Fruit fly (Drosophila melanogaster) whole organism, embryonic: ENCODE measurements around the gene CG42393.
A peak's percentile ranks its signal among the peaks of the same experiment; 100 is the strongest.

ENCODE experiments used
- Antp ChIP-seq: fragments of 200-800 bp; sonication (Bioruptor generic); optimal IDR thresholded peaks from 3 replicates; lab custom pipeline; 2016; ENCODE audit warnings: missing biosample characterization, missing genetic modification characterization
- Awh ChIP-seq: fragments of 200-800 bp; sonication (Bioruptor generic); IDR thresholded peaks from 2 replicates; pipeline ENCODE4, ENCODE4 v1.3.6; 2022; ENCODE audit warnings: missing biosample characterization, missing genetic modification characterization
- B-H1 ChIP-seq: fragments of 200-800 bp; sonication (Bioruptor generic); IDR thresholded peaks from 3 replicates; pipeline ENCODE4 v1.3.6; 2022; ENCODE audit warnings: missing biosample characterization, missing genetic modification characterization
- BEAF-32 ChIP-seq: fragments of 200-800 bp; sonication (Bioruptor generic); optimal IDR thresholded peaks from 3 replicates; lab custom pipeline; 2017; ENCODE audit warnings: missing biosample characterization, missing genetic modification characterization, mild to moderate bottlenecking, moderate library complexity, missing genetic modification reagents
- Blimp-1 ChIP-seq: fragments of 200-800 bp; sonication (Bioruptor generic); optimal IDR thresholded peaks from 3 replicates; lab custom pipeline; 2018; ENCODE audit warnings: missing biosample characterization, missing genetic modification characterization, mild to moderate bottlenecking, moderate library complexity, missing genetic modification reagents
- Bteb2 ChIP-seq: fragments of 200-800 bp; sonication (Bioruptor generic); optimal IDR thresholded peaks from 2 replicates; lab custom pipeline; 2016; ENCODE audit warnings: missing biosample characterization, missing genetic modification characterization
- CG10654 ChIP-seq: fragments of 200-800 bp; sonication (Bioruptor generic); optimal IDR thresholded peaks from 2 replicates; lab custom pipeline; 2016; ENCODE audit warnings: missing biosample characterization, missing genetic modification characterization
- CG11723 ChIP-seq: fragments of 200-800 bp; sonication (Bioruptor generic); optimal IDR thresholded peaks from 2 replicates; lab custom pipeline; 2017; ENCODE audit warnings: missing biosample characterization, mild to moderate bottlenecking, missing genetic modification characterization
- CG12942 ChIP-seq: fragments of 200-800 bp; sonication (Bioruptor generic); optimal IDR thresholded peaks from 3 replicates; lab custom pipeline; 2016; ENCODE audit warnings: missing biosample characterization, missing genetic modification characterization
- CG13287 ChIP-seq: fragments of 200-800 bp; sonication (Bioruptor generic); IDR thresholded peaks from 2 replicates; pipeline ENCODE4 v1.3.6; 2022; ENCODE audit warnings: missing biosample characterization, missing genetic modification characterization; ENCODE audit not compliant: partially characterized antibody
- CG13894 ChIP-seq: fragments of 200-800 bp; sonication (Bioruptor generic); optimal IDR thresholded peaks from 3 replicates; lab custom pipeline; 2018; ENCODE audit warnings: missing biosample characterization, mild to moderate bottlenecking, missing genetic modification characterization, moderate library complexity
- CG1529 ChIP-seq: fragments of 200-800 bp; sonication (Bioruptor generic); optimal IDR thresholded peaks from 3 replicates; lab custom pipeline; 2018; ENCODE audit warnings: missing biosample characterization, missing genetic modification characterization
- CG16863 ChIP-seq: fragments of 200-800 bp; sonication (Bioruptor generic); optimal IDR thresholded peaks from 3 replicates; lab custom pipeline; 2016; ENCODE audit warnings: missing biosample characterization, missing genetic modification characterization
- CG17361 ChIP-seq: fragments of 200-800 bp; sonication (Bioruptor generic); IDR thresholded peaks from 3 replicates; pipeline ENCODE4 v1.3.6; 2022; ENCODE audit warnings: missing biosample characterization, missing genetic modification characterization
- CG2202 ChIP-seq: fragments of 200-800 bp; sonication (Bioruptor generic); optimal IDR thresholded peaks from 2 replicates; lab custom pipeline; 2018; ENCODE audit warnings: missing biosample characterization, mild to moderate bottlenecking, missing genetic modification characterization
- CG2678 ChIP-seq: fragments of 200-800 bp; sonication (Bioruptor generic); optimal IDR thresholded peaks from 3 replicates; lab custom pipeline; 2019; ENCODE audit warnings: missing biosample characterization, mild to moderate bottlenecking, missing genetic modification characterization, moderate library complexity
- CG3281 ChIP-seq: fragments of 200-800 bp; sonication (Bioruptor generic); optimal IDR thresholded peaks from 3 replicates; lab custom pipeline; 2017; ENCODE audit warnings: missing biosample characterization, mild to moderate bottlenecking, missing genetic modification characterization
- CG6654 ChIP-seq: fragments of 200-800 bp; sonication (Bioruptor generic); optimal IDR thresholded peaks from 2 replicates; lab custom pipeline; 2017; ENCODE audit warnings: missing biosample characterization, mild to moderate bottlenecking, missing genetic modification characterization
- CG6854 ChIP-seq: fragments of 200-800 bp; sonication (Bioruptor generic); optimal IDR thresholded peaks from 3 replicates; lab custom pipeline; 2017; ENCODE audit warnings: missing biosample characterization, mild to moderate bottlenecking, missing genetic modification characterization
- CG7357 ChIP-seq: fragments of 200-800 bp; sonication (Bioruptor generic); IDR thresholded peaks from 3 replicates; pipeline ENCODE4 v1.3.6; 2022; ENCODE audit warnings: missing biosample characterization, missing genetic modification characterization
- Doc2 ChIP-seq: fragments of 200-800 bp; sonication (Bioruptor generic); IDR thresholded peaks from 2 replicates; pipeline ENCODE4 v1.3.6; 2022; ENCODE audit warnings: missing biosample characterization, missing genetic modification characterization
- Dp ChIP-seq: fragments of 200-800 bp; sonication (Bioruptor generic); optimal IDR thresholded peaks from 2 replicates; lab custom pipeline; 2018; ENCODE audit warnings: missing biosample characterization, mild to moderate bottlenecking, missing genetic modification characterization, moderate library complexity
- Drgx ChIP-seq: fragments of 200-800 bp; sonication (Bioruptor generic); IDR thresholded peaks from 2 replicates; pipeline ENCODE4 v1.3.6; 2022; ENCODE audit warnings: missing biosample characterization, missing genetic modification characterization
- Eip74EF ChIP-seq, 2 experiments: fragments of 200-800 bp in 1 of 2; fragments of >200 bp in 1 of 2; sonication (Bioruptor generic) in 1 of 2; optimal IDR thresholded peaks; 2 replicates each; lab custom pipeline; 2017 to 2019; ENCODE audit warnings: missing biosample characterization in 2 of 2, missing genetic modification characterization in 2 of 2, mild to moderate bottlenecking in 1 of 2, moderate library complexity in 1 of 2
- H15 ChIP-seq: fragments of 200-800 bp; sonication (Bioruptor generic); IDR thresholded peaks from 3 replicates; pipeline ENCODE4 v1.3.6; 2022; ENCODE audit warnings: missing biosample characterization, missing genetic modification characterization
- Mrtf ChIP-seq: fragments of 200-800 bp; sonication (Bioruptor generic); IDR thresholded peaks from 3 replicates; pipeline ENCODE4 v1.3.6; 2022; ENCODE audit warnings: missing biosample characterization, missing genetic modification characterization
- Sox102F ChIP-seq: fragments of 200-800 bp; sonication (Bioruptor generic); optimal IDR thresholded peaks from 2 replicates; lab custom pipeline; 2018; ENCODE audit warnings: missing biosample characterization, mild to moderate bottlenecking, missing genetic modification characterization, moderate library complexity
- Usf ChIP-seq: fragments of 200-800 bp; sonication (Bioruptor generic); optimal IDR thresholded peaks from 2 replicates; lab custom pipeline; 2017; ENCODE audit warnings: missing genotype, missing biosample characterization, missing genetic modification characterization
- abd-A ChIP-seq: fragments of 200-800 bp; sonication (Bioruptor generic); optimal IDR thresholded peaks from 3 replicates; lab custom pipeline; 2019; ENCODE audit warnings: missing biosample characterization, mild to moderate bottlenecking, missing genetic modification characterization, moderate library complexity
- bbx ChIP-seq: fragments of 200-800 bp; sonication (Bioruptor generic); IDR thresholded peaks from 2 replicates; pipeline ENCODE4 v1.3.6; 2022; ENCODE audit warnings: missing biosample characterization, missing genetic modification characterization; ENCODE audit not compliant: partially characterized antibody
- cas ChIP-seq: fragments of 200-800 bp; sonication (Bioruptor generic); IDR thresholded peaks from 2 replicates; pipeline ENCODE4 v1.3.6; 2022; ENCODE audit warnings: missing biosample characterization, missing genetic modification characterization
- eve ChIP-seq, 2 experiments: fragments of >200 bp; optimal IDR thresholded peaks; 2 replicates each; lab custom pipeline; 2017; ENCODE audit warnings: missing biosample characterization in 2 of 2, missing genetic modification characterization in 2 of 2
- fru ChIP-seq: fragments of >200 bp; optimal IDR thresholded peaks from 2 replicates; lab custom pipeline; 2017
- grn ChIP-seq: fragments of 200-800 bp; sonication (Bioruptor generic); optimal IDR thresholded peaks from 3 replicates; lab custom pipeline; 2017; ENCODE audit warnings: missing biosample characterization, missing genetic modification characterization
- gt ChIP-seq: fragments of 200-800 bp; sonication (Bioruptor generic); IDR thresholded peaks from 2 replicates; pipeline ENCODE4 v1.3.6; 2022; ENCODE audit warnings: missing biosample characterization, missing genetic modification characterization
- ham ChIP-seq: fragments of 200-800 bp; sonication (Bioruptor generic); IDR thresholded peaks from 2 replicates; pipeline ENCODE4 v1.3.6; 2022; ENCODE audit warnings: missing biosample characterization, missing genetic modification characterization
- jigr1 ChIP-seq: fragments of 200-800 bp; sonication (Bioruptor generic); IDR thresholded peaks from 3 replicates; pipeline ENCODE4 v1.3.6; 2022; ENCODE audit warnings: missing biosample characterization, missing genetic modification characterization
- kni ChIP-seq: fragments of 200-800 bp; sonication (Bioruptor generic); optimal IDR thresholded peaks from 3 replicates; lab custom pipeline; 2017; ENCODE audit warnings: mild to moderate bottlenecking, missing biosample characterization, missing genetic modification reagents, missing genetic modification characterization
- lmd ChIP-seq: fragments of 200-800 bp; sonication (Bioruptor generic); IDR thresholded peaks from 2 replicates; pipeline ENCODE4 v1.3.6; 2022; ENCODE audit warnings: missing biosample characterization, missing genetic modification characterization
- maf-S ChIP-seq: fragments of 200-800 bp; sonication (Bioruptor generic); optimal IDR thresholded peaks from 2 replicates; lab custom pipeline; 2016; ENCODE audit warnings: missing biosample characterization, missing genetic modification characterization
- otp ChIP-seq: fragments of 200-800 bp; sonication (Bioruptor generic); IDR thresholded peaks from 3 replicates; pipeline ENCODE4, ENCODE4 v1.3.6; 2022; ENCODE audit warnings: missing biosample characterization, missing genetic modification characterization
- pita ChIP-seq: fragments of 200-800 bp; sonication (Bioruptor generic); optimal IDR thresholded peaks from 2 replicates; lab custom pipeline; 2017; ENCODE audit warnings: missing biosample characterization, mild to moderate bottlenecking, missing genetic modification characterization
- salm ChIP-seq: fragments of 200-800 bp; sonication (Bioruptor generic); optimal IDR thresholded peaks from 2 replicates; lab custom pipeline; 2018; ENCODE audit warnings: missing biosample characterization, mild to moderate bottlenecking, missing genetic modification characterization
- sens ChIP-seq: fragments of 200-800 bp; sonication (Bioruptor generic); peaks from one replicate; lab custom pipeline; 2016; ENCODE audit warnings: missing biosample characterization, missing genetic modification characterization
- slp2 ChIP-seq: fragments of 200-800 bp; sonication (Bioruptor generic); optimal IDR thresholded peaks from 2 replicates; lab custom pipeline; 2016; ENCODE audit warnings: missing biosample characterization, missing genetic modification characterization
- unc-4 ChIP-seq: fragments of 200-800 bp; sonication (Bioruptor generic); IDR thresholded peaks from 2 replicates; pipeline ENCODE4 v1.3.6; 2022; ENCODE audit warnings: missing biosample characterization, missing genetic modification characterization; ENCODE audit not compliant: partially characterized antibody
- wor ChIP-seq: fragments of 200-800 bp; sonication (Bioruptor generic); IDR thresholded peaks from 2 replicates; pipeline ENCODE4 v1.3.6; 2022; ENCODE audit warnings: missing biosample characterization, missing genetic modification characterization
- zen ChIP-seq: fragments of 200-800 bp; sonication (Bioruptor generic); optimal IDR thresholded peaks from 3 replicates; lab custom pipeline; 2018; ENCODE audit warnings: missing biosample characterization, mild to moderate bottlenecking, missing genetic modification characterization, moderate library complexity

The CG42393 gene

dm6 chr3L:18019645-18020509 is 22.7 kb upstream of the CG42393 start (continued):
- peak; percentile 91 for TF ChIP-seq Awh (GFP tag; lab: Robert Waterston, UW)
- no peak for TF ChIP-seq unc-4
- TF ChIP-seq salm (tag; lab: Kevin White, UChicago) = peak; percentile 35
- TF ChIP-seq CG3281 = peak; percentile 92
- TF ChIP-seq slp2 (GFP tag; lab: Kevin White, UChicago) = peak; percentile 86
- peak; percentile 66 for TF ChIP-seq CG13894 (tag; lab: Kevin White, UChicago)
- TF ChIP-seq lmd (GFP tag; lab: Robert Waterston, UW) = peak; percentile 70; the same call in 1 of the 2 replicates
- peak; percentile 68 for TF ChIP-seq CG6654 (GFP tag; lab: Kevin White, UChicago)
- TF ChIP-seq CG16863 = peak; percentile 89
- TF ChIP-seq otp = peak; percentile 91
- peak; percentile 76 for TF ChIP-seq zen (tag; lab: Kevin White, UChicago)
- TF ChIP-seq Mrtf = peak; percentile 73; the same call in 2 of the 3 replicates
- TF ChIP-seq CG17361 (GFP tag; lab: Robert Waterston, UW) = peak; percentile 74
- peak; percentile 39 for TF ChIP-seq grn (GFP tag; lab: Kevin White, UChicago)
- peak; percentile 38; the same call in 1 of the 2 replicates for TF ChIP-seq cas (GFP tag; lab: Robert Waterston, UW)
- TF ChIP-seq CG13287 (GFP tag; lab: Robert Waterston, UW) = no peak; the same call in 1 of the 2 replicates
- TF ChIP-seq CG7357 (GFP tag; lab: Robert Waterston, UW) = 0 out of 3 replicates have a peak, but pooled peaks have one; percentile 37
- TF ChIP-seq gt (GFP tag; lab: Robert Waterston, UW) = peak; percentile 26; the same call in 1 of the 2 replicates
- no peak for TF ChIP-seq BEAF-32 (GFP tag; lab: Kevin White, UChicago)
- TF ChIP-seq CG12942 (GFP tag; lab: Kevin White, UChicago) = peak; percentile 37
- TF ChIP-seq H15 (GFP tag; lab: Robert Waterston, UW) = peak; percentile 85
- peak; percentile 86 for TF ChIP-seq Sox102F
- peak; percentile 69 for TF ChIP-seq Antp (GFP tag; lab: Kevin White, UChicago)
- no peak for TF ChIP-seq fru (lab: Kevin White, UChicago)
- TF ChIP-seq Dp = peak; percentile 9
- TF ChIP-seq CG10654 (GFP tag; lab: Kevin White, UChicago) = peak; percentile 74
- peak; percentile 53 for TF ChIP-seq Drgx (GFP tag; lab: Robert Waterston, UW)
- peak; percentile 21 for TF ChIP-seq abd-A (tag; lab: Kevin White, UChicago)
- TF ChIP-seq Doc2 (GFP tag; lab: Robert Waterston, UW) = no peak
- TF ChIP-seq pita (GFP tag; lab: Kevin White, UChicago) = no peak
- peak; percentile 60 for TF ChIP-seq maf-S (GFP tag; lab: Kevin White, UChicago)
- TF ChIP-seq CG2678 = peak; percentile 77
- no peak for TF ChIP-seq jigr1 (GFP tag; lab: Robert Waterston, UW)
- TF ChIP-seq B-H1 (GFP tag; lab: Robert Waterston, UW) = peak; percentile 64; the same call in 2 of the 3 replicates
- peak in 1 of 2 experiments; percentile 69 for TF ChIP-seq eve (GFP tag; optimal IDR thresholded peaks at IDR 0.05; lab: Kevin White, UChicago)
- peak; percentile 97 for TF ChIP-seq sens (GFP tag; lab: Kevin White, UChicago)
- no peak; the same call in 1 of the 2 replicates for TF ChIP-seq bbx (GFP tag; lab: Robert Waterston, UW)
- peak; percentile 59 for TF ChIP-seq Bteb2 (GFP tag; lab: Kevin White, UChicago)
- TF ChIP-seq CG11723 (GFP tag; lab: Kevin White, UChicago) = peak; percentile 82
- TF ChIP-seq CG1529 (GFP tag; lab: Kevin White, UChicago) = peak; percentile 87
- peak; percentile 73 for TF ChIP-seq CG2202
- TF ChIP-seq wor = peak; percentile 16; the same call in 1 of the 2 replicates
- TF ChIP-seq kni (GFP tag; lab: Kevin White, UChicago) = peak; percentile 79
- peak; percentile 92 for TF ChIP-seq CG6854
- TF ChIP-seq Eip74EF (GFP tag; optimal IDR thresholded peaks at IDR 0.05; lab: Kevin White, UChicago) = peak in 1 of 2 experiments; percentile 47
- TF ChIP-seq ham (GFP tag; lab: Robert Waterston, UW) = peak; percentile 53; the same call in 1 of the 2 replicates
- peak; percentile 79 for TF ChIP-seq Blimp-1
- peak; percentile 4 for TF ChIP-seq Usf (GFP tag; lab: Kevin White, UChicago)
